Worm (Caenorhabditis elegans) whole organism, early embryonic: Measurements from ENCODE around the gene eif-3.D.
"Not testable (repeated sequence)": the region's sequence is repeated elsewhere in the genome, so short reads cannot be mapped to it uniquely, and the experiment has no call there.

ENCODE experiments used
- ama-1 ChIP-seq: fragments of 150-350 bp; optimal IDR thresholded peaks from 2 replicates; lab custom pipeline; 2014
- hmg-4 ChIP-seq: fragments of 200-800 bp; sonication (Bioruptor generic); optimal IDR thresholded peaks from 2 replicates; lab custom pipeline; 2018; ENCODE audit warnings: mild to moderate bottlenecking, missing genetic modification characterization, missing compliant biosample characterization
- pes-1 ChIP-seq: fragments of 200-800 bp; sonication (Bioruptor generic); IDR thresholded peaks from 2 replicates; pipeline ENCODE4 v1.3.6; 2022; ENCODE audit warnings: missing genetic modification reagents, missing genetic modification characterization, missing compliant biosample characterization

DNA sequence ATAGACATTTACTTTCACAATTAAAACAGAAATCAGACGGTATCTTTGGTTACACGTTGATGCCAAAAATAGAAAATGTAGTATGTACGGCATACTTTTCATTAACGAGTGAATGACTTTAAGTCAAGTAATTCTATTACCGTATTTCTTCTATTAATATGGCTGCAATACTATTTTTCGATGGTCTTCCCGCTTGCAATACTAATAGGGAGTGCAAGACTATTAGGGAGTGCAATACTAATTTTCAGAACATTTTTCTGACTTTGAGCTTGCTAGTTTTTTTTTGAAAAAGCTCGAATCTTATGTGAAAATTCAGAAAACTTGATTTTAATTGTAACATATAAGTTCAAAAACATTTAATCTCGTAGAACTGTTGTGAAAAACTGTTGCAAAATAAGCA is 18.4 kb upstream of the eif-3.D start, which contains the start of gene R08D7.7:
- TF ChIP-seq pes-1; hmg-4 (GFP tag; lab: Kevin White, UChicago); ama-1 (lab: Kevin White, UChicago): not testable (repeated sequence)
